Worm (Caenorhabditis elegans) whole organism, L4 larva: Measurements from ENCODE around the gene B0547.2.

Source experiments
- F10B5.3 ChIP-seq: sonication (generic microtip); optimal IDR thresholded peaks from 2 replicates; lab custom pipeline; 2016; ENCODE audit warnings: mild to moderate bottlenecking, missing genetic modification characterization, missing compliant biosample characterization
- F44E2.7 ChIP-seq: fragments of 200-800 bp; sonication (Bioruptor generic); IDR thresholded peaks from 2 replicates; pipeline ENCODE4 v2.1.2; 2022; ENCODE audit warnings: missing genetic modification characterization, missing compliant biosample characterization
- F49E8.2 ChIP-seq: sonication (generic microtip); optimal IDR thresholded peaks from 2 replicates; lab custom pipeline; 2016; ENCODE audit warnings: missing compliant biosample characterization, mild to moderate bottlenecking, missing genetic modification characterization, borderline replicate concordance
- T20F7.1 ChIP-seq: fragments of 200-800 bp; sonication (Bioruptor generic); optimal IDR thresholded peaks from 2 replicates; lab custom pipeline; 2018; ENCODE audit warnings: mild to moderate bottlenecking, missing genetic modification characterization, missing compliant biosample characterization
- T26A8.4 ChIP-seq: fragments of 200-800 bp; sonication (Bioruptor generic); IDR thresholded peaks from 2 replicates; pipeline ENCODE4 v1.3.6; 2022; ENCODE audit warnings: missing genetic modification characterization, missing compliant biosample characterization
- Y5F2A.4 ChIP-seq: fragments of 200-800 bp; sonication (Bioruptor generic); optimal IDR thresholded peaks from 2 replicates; lab custom pipeline; 2018; ENCODE audit warnings: mild to moderate bottlenecking, missing genetic modification characterization, missing compliant biosample characterization
- ama-1 ChIP-seq: fragments of 150-350 bp; optimal IDR thresholded peaks from 2 replicates; lab custom pipeline; 2014; ENCODE audit warnings: inconsistent platforms, mixed read lengths
- attf-4 ChIP-seq: sonication (generic microtip); optimal IDR thresholded peaks from 3 replicates; lab custom pipeline; 2017; ENCODE audit warnings: missing biosample characterization, missing genetic modification characterization
- ceh-20 ChIP-seq: fragments of 200-800 bp; sonication (Bioruptor generic); IDR thresholded peaks from 2 replicates; pipeline ENCODE4 v1.3.6; 2022; ENCODE audit warnings: missing genetic modification reagents, missing genetic modification characterization, missing compliant biosample characterization
- ceh-28 ChIP-seq: fragments of 150-350 bp; optimal IDR thresholded peaks from 2 replicates; lab custom pipeline; 2014; ENCODE audit warnings: missing biosample characterization, missing genetic modification reagents, missing genetic modification characterization
- ces-1 ChIP-seq: fragments of 150-350 bp; sonication (generic microtip); optimal IDR thresholded peaks from 4 replicates; lab custom pipeline; 2014; ENCODE audit warnings: missing biosample characterization, missing genetic modification reagents, missing genetic modification characterization
- daf-19 ChIP-seq: fragments of 200-800 bp; sonication (Bioruptor generic); conservative IDR thresholded peaks from 2 replicates; pipeline ENCODE4 v1.3.6; 2022; ENCODE audit warnings: missing genetic modification characterization, missing compliant biosample characterization
- daf-8 ChIP-seq: fragments of 200-800 bp; sonication (Bioruptor generic); IDR thresholded peaks from 2 replicates; pipeline ENCODE4 v1.3.6; 2022; ENCODE audit warnings: missing genetic modification characterization, missing compliant biosample characterization
- dmd-8 ChIP-seq: fragments of 200-800 bp; sonication (Bioruptor generic); IDR thresholded peaks from 2 replicates; pipeline ENCODE4 v1.3.6; 2022; ENCODE audit warnings: missing genetic modification characterization, missing compliant biosample characterization
- dmd-9 ChIP-seq: fragments of 200-800 bp; sonication (Bioruptor generic); IDR thresholded peaks from 2 replicates; pipeline ENCODE4 v1.3.6; 2022; ENCODE audit warnings: missing genetic modification reagents, missing genetic modification characterization, missing compliant biosample characterization
- duxl-1 ChIP-seq: sonication (generic microtip); optimal IDR thresholded peaks from 2 replicates; lab custom pipeline; 2016; ENCODE audit warnings: mild to moderate bottlenecking, missing genetic modification characterization, moderate library complexity, missing compliant biosample characterization; ENCODE audit not compliant: poor library complexity
- fkh-10 ChIP-seq: fragments of 150-350 bp; optimal IDR thresholded peaks from 2 replicates; lab custom pipeline; 2014; ENCODE audit warnings: missing biosample characterization, missing genetic modification reagents, missing genetic modification characterization
- fos-1 ChIP-seq: fragments of 150-350 bp; optimal IDR thresholded peaks from 2 replicates; lab custom pipeline; 2014; ENCODE audit warnings: missing biosample characterization, missing genetic modification characterization
- hif-1 ChIP-seq, 2 experiments: sonication (generic microtip); optimal IDR thresholded peaks; 2 replicates each; lab custom pipeline; 2016 to 2017; ENCODE audit warnings: missing compliant biosample characterization in 2 of 2, missing genetic modification characterization in 2 of 2, missing genetic modification reagents in 2 of 2, missing genotype in 2 of 2, mild to moderate bottlenecking in 1 of 2
- hlh-11 ChIP-seq: fragments of 200-800 bp; sonication (Bioruptor generic); optimal IDR thresholded peaks from 2 replicates; lab custom pipeline; 2018; ENCODE audit warnings: mild to moderate bottlenecking, missing genetic modification characterization, missing compliant biosample characterization
- hlh-30 ChIP-seq: sonication (generic microtip); optimal IDR thresholded peaks from 2 replicates; lab custom pipeline; 2017; ENCODE audit warnings: antibody characterized with exemption, mild to moderate bottlenecking, missing genetic modification characterization, missing compliant biosample characterization; ENCODE audit not compliant: insufficient read depth
- jun-1 ChIP-seq: fragments of 150-350 bp; optimal IDR thresholded peaks from 2 replicates; lab custom pipeline; 2014; ENCODE audit warnings: missing biosample characterization, missing genetic modification reagents, missing genetic modification characterization
- lim-7 ChIP-seq: fragments of 200-800 bp; sonication (Bioruptor generic); IDR thresholded peaks from 2 replicates; pipeline ENCODE4 v1.3.6; 2022; ENCODE audit warnings: missing genetic modification characterization, missing compliant biosample characterization
- lin-13 ChIP-seq: fragments of 150-350 bp; optimal IDR thresholded peaks from 2 replicates; lab custom pipeline; 2014; ENCODE audit warnings: missing biosample characterization, missing genetic modification reagents, missing genetic modification characterization
- lin-29 ChIP-seq: fragments of 200-800 bp; sonication (Bioruptor generic); IDR thresholded peaks from 2 replicates; pipeline ENCODE4 v1.3.6; 2022; ENCODE audit warnings: missing genetic modification reagents, missing genetic modification characterization, missing compliant biosample characterization
- lin-39 ChIP-seq: fragments of 150-350 bp; optimal IDR thresholded peaks from 2 replicates; lab custom pipeline; 2014; ENCODE audit warnings: missing biosample characterization, missing genetic modification reagents, missing genetic modification characterization
- mdl-1 ChIP-seq, 2 experiments: fragments of 150-350 bp in 1 of 2; sonication (generic microtip) in 1 of 2; optimal IDR thresholded peaks; 2 replicates each; lab custom pipeline; 2014 to 2017; ENCODE audit warnings: missing biosample characterization in 2 of 2, missing genetic modification characterization in 2 of 2
- mxl-2 ChIP-seq: fragments of 200-800 bp; sonication (Bioruptor generic); conservative IDR thresholded peaks from 2 replicates; pipeline ENCODE4 v1.3.6; 2022; ENCODE audit warnings: missing genetic modification reagents, missing genetic modification characterization, missing compliant biosample characterization
- nhr-10 ChIP-seq: fragments of 150-350 bp; optimal IDR thresholded peaks from 2 replicates; lab custom pipeline; 2014; ENCODE audit warnings: missing biosample characterization, missing genetic modification characterization
- nhr-77 ChIP-seq: fragments of 150-350 bp; optimal IDR thresholded peaks from 2 replicates; lab custom pipeline; 2014; ENCODE audit warnings: missing biosample characterization, missing genetic modification characterization
- php-3 ChIP-seq: fragments of 200-800 bp; sonication (Bioruptor generic); IDR thresholded peaks from 2 replicates; pipeline ENCODE4 v1.3.6; 2022; ENCODE audit warnings: missing genetic modification reagents, missing genetic modification characterization, missing compliant biosample characterization
- rbr-2 ChIP-seq: sonication (generic microtip); optimal IDR thresholded peaks from 2 replicates; lab custom pipeline; 2016; ENCODE audit warnings: missing genotype, missing genetic modification characterization, missing compliant biosample characterization
- saeg-2 ChIP-seq: fragments of 200-800 bp; sonication (Bioruptor generic); IDR thresholded peaks from 2 replicates; pipeline ENCODE4 v1.3.6; 2022; ENCODE audit warnings: missing genetic modification reagents, missing genetic modification characterization, missing compliant biosample characterization
- sdz-12 ChIP-seq: fragments of 200-800 bp; sonication (Bioruptor generic); optimal IDR thresholded peaks from 2 replicates; lab custom pipeline; 2018; ENCODE audit warnings: mild to moderate bottlenecking, missing genetic modification characterization, missing compliant biosample characterization
- set-16 ChIP-seq: fragments of 200-800 bp; sonication (Bioruptor generic); IDR thresholded peaks from 2 replicates; pipeline ENCODE4 v1.3.6; 2022; ENCODE audit warnings: missing genetic modification reagents, missing genetic modification characterization, missing compliant biosample characterization
- skn-1 ChIP-seq: fragments of 150-350 bp; optimal IDR thresholded peaks from 2 replicates; lab custom pipeline; 2014; ENCODE audit warnings: missing biosample characterization, missing genetic modification characterization
- snpc-1.2 ChIP-seq: fragments of 200-800 bp; sonication (Bioruptor generic); IDR thresholded peaks from 2 replicates; pipeline ENCODE4 v1.3.6; 2022; ENCODE audit warnings: missing genetic modification reagents, missing genetic modification characterization, missing compliant biosample characterization
- snpc-4 ChIP-seq: fragments of 150-350 bp; optimal IDR thresholded peaks from 2 replicates; lab custom pipeline; 2014; ENCODE audit warnings: missing biosample characterization, missing genetic modification characterization
- spr-3 ChIP-seq: fragments of 200-800 bp; sonication (Bioruptor generic); optimal IDR thresholded peaks from 2 replicates; lab custom pipeline; 2018; ENCODE audit warnings: mild to moderate bottlenecking, missing genetic modification characterization, missing compliant biosample characterization
- unc-39 ChIP-seq: sonication (generic microtip); optimal IDR thresholded peaks from 2 replicates; lab custom pipeline; 2017; ENCODE audit warnings: missing biosample characterization, missing genetic modification characterization
- unc-62 ChIP-seq, 3 experiments: fragments of 150-350 bp in 1 of 3; sonication (generic microtip); optimal IDR thresholded peaks in 2 of 3; peaks in 1 of 3; 1 replicate in 1 of 3; 2 replicates in 2 of 3; lab custom pipeline; 2014 to 2017; ENCODE audit warnings: missing biosample characterization in 3 of 3, missing genetic modification characterization in 3 of 3, missing genetic modification reagents in 3 of 3, missing genotype in 1 of 3
- vab-7 ChIP-seq: fragments of 200-800 bp; sonication (Bioruptor generic); IDR thresholded peaks from 2 replicates; pipeline ENCODE4 v1.3.6; 2022; ENCODE audit warnings: missing genetic modification reagents, missing genetic modification characterization, missing compliant biosample characterization
- zag-1 ChIP-seq: fragments of 150-350 bp; optimal IDR thresholded peaks from 2 replicates; lab custom pipeline; 2014; ENCODE audit warnings: missing biosample characterization, missing genetic modification characterization
- zfp-3 ChIP-seq: fragments of 200-800 bp; sonication (Bioruptor generic); conservative IDR thresholded peaks from 2 replicates; pipeline ENCODE4 v1.3.6; 2022; ENCODE audit warnings: missing genetic modification reagents, missing genetic modification characterization, missing compliant biosample characterization
- zip-11 ChIP-seq: fragments of 200-800 bp; sonication (Bioruptor generic); IDR thresholded peaks from 2 replicates; pipeline ENCODE4 v1.3.6; 2022; ENCODE audit warnings: missing genetic modification characterization, missing compliant biosample characterization
- zip-2 ChIP-seq: fragments of 150-350 bp; optimal IDR thresholded peaks from 2 replicates; lab custom pipeline; 2014; ENCODE audit warnings: missing biosample characterization, missing genetic modification characterization
- ztf-11 ChIP-seq: fragments of 150-350 bp; optimal IDR thresholded peaks from 2 replicates; lab custom pipeline; 2014; ENCODE audit warnings: missing biosample characterization, missing genetic modification characterization
- ztf-7 ChIP-seq: fragments of 150-350 bp; optimal IDR thresholded peaks from 2 replicates; lab custom pipeline; 2014; ENCODE audit warnings: missing biosample characterization, missing genetic modification characterization

Gene B0547.2

ce11 chrIV:5598515-5599132, 47.2 kb upstream of the B0547.2 start (continued):
- TF ChIP-seq sdz-12 (GFP tag; lab: Kevin White, UChicago) (no peak), mxl-2 (GFP tag; lab: Robert Waterston, UW) (no peak), vab-7 (no peak), dmd-8 (GFP tag; lab: Robert Waterston, UW) (no peak), nhr-77 (tag; lab: Kevin White, UChicago) (no peak), ztf-7 (no peak), hif-1 (tag; optimal IDR thresholded peaks at IDR 0.05; lab: Kevin White, UChicago) (peak in 1 of 2 experiments; percentile 0), fkh-10 (GFP tag; lab: Kevin White, UChicago) (no peak)
- TF ChIP-seq, all 104 proteins: peak for 6

ce11 chrIV:5600316-5600715, 45.5 kb upstream of the B0547.2 start:
- no peak for TF ChIP-seq F44E2.7 (GFP tag; lab: Robert Waterston, UW)
- TF ChIP-seq zip-2, result no peak
- TF ChIP-seq zag-1 (tag; lab: Kevin White, UChicago), result no peak
- no peak for TF ChIP-seq unc-39
- TF ChIP-seq mdl-1 (tag; optimal IDR thresholded peaks at IDR 0.05; lab: Kevin White, UChicago), result peak; percentile 17 to 52
- TF ChIP-seq hlh-30, result peak; percentile 51
- TF ChIP-seq vab-7, result no peak
- no peak for TF ChIP-seq ceh-20
- TF ChIP-seq ztf-11 (tag; lab: Kevin White, UChicago), result no peak
- peak; percentile 34; the same call in 1 of the 2 replicates for TF ChIP-seq T26A8.4
- TF ChIP-seq spr-3 (GFP tag; lab: Kevin White, UChicago), result no peak
- no peak for TF ChIP-seq lin-13
- peak; percentile 37 for TF ChIP-seq hlh-11 (tag; lab: Kevin White, UChicago)
- TF ChIP-seq lin-39, result no peak
- no peak for TF ChIP-seq php-3 (GFP tag; lab: Robert Waterston, UW)
- TF ChIP-seq snpc-4 (tag; lab: Kevin White, UChicago), result no peak
- TF ChIP-seq daf-19 (GFP tag; lab: Robert Waterston, UW), result no peak
- TF ChIP-seq nhr-10 (tag; lab: Kevin White, UChicago), result no peak
- TF ChIP-seq lim-7 (GFP tag; lab: Robert Waterston, UW), result no peak
- no peak for TF ChIP-seq daf-8
- no peak for TF ChIP-seq F10B5.3
- no peak for TF ChIP-seq set-16 (GFP tag; lab: Robert Waterston, UW)
- TF ChIP-seq snpc-1.2, result peak; percentile 47; the same call in 1 of the 2 replicates
- no peak for TF ChIP-seq jun-1 (tag; lab: Kevin White, UChicago)
- no peak for TF ChIP-seq nhr-77 (tag; lab: Kevin White, UChicago)
- TF ChIP-seq unc-62 (GFP tag; optimal IDR thresholded peaks at IDR 0.05 in 1 of 2; lab: Kevin White, UChicago), result peak in 1 of 2 experiments; percentile 98
- no peak for TF ChIP-seq unc-62 (tag; optimal IDR thresholded peaks at IDR 0.05; lab: Kevin White, UChicago)
- no peak for TF ChIP-seq duxl-1 (tag; lab: Kevin White, UChicago)
- no peak for TF ChIP-seq ces-1
- no peak for TF ChIP-seq dmd-9 (GFP tag; lab: Robert Waterston, UW)
- TF ChIP-seq rbr-2 (tag; lab: Kevin White, UChicago), result peak; percentile 43
- no peak for TF ChIP-seq lin-29
- no peak for TF ChIP-seq zfp-3 (GFP tag; lab: Robert Waterston, UW)
- TF ChIP-seq Y5F2A.4 (GFP tag; lab: Kevin White, UChicago), result no peak
- TF ChIP-seq attf-4 (tag; lab: Kevin White, UChicago), result no peak
- TF ChIP-seq ceh-28 (tag; lab: Kevin White, UChicago), result no peak
- TF ChIP-seq ama-1 (lab: Kevin White, UChicago), result no peak
- TF ChIP-seq skn-1 (tag; lab: Kevin White, UChicago), result no peak
- no peak for TF ChIP-seq zip-11 (GFP tag; lab: Robert Waterston, UW)
- no peak for TF ChIP-seq F49E8.2
- TF ChIP-seq fos-1 (tag; lab: Kevin White, UChicago), result no peak
- no peak for TF ChIP-seq saeg-2 (GFP tag; lab: Robert Waterston, UW)
- TF ChIP-seq dmd-8 (GFP tag; lab: Robert Waterston, UW), result no peak
- no peak for TF ChIP-seq T20F7.1 (GFP tag; lab: Kevin White, UChicago)
